Worm (Caenorhabditis elegans): ENCODE results near the gene pqn-51.

Gene pqn-51

ce11 chrV:5064761-5065421 lies 15.5 kb downstream of the pqn-51 start, which contains the start of gene mlk-1 (continued):
- TF ChIP-seq lsy-2 (tag; optimal IDR thresholded peaks at IDR 0.05) (peak; percentile 59 to 64), fos-1 (tag; optimal IDR thresholded peaks at IDR 0.05) (no peak), mdl-1 (tag; optimal IDR thresholded peaks at IDR 0.05) (peak in 1 of 2 experiments; percentile 95)

- TF ChIP-seq dmd-6 (GFP tag; IDR thresholded peaks at IDR 0.05) = peak; percentile 57
- TF ChIP-seq hlh-11 (tag; optimal IDR thresholded peaks at IDR 0.05) = peak; percentile 43
- TF ChIP-seq mdl-1 (tag; optimal IDR thresholded peaks at IDR 0.05) = peak in 1 of 2 experiments; percentile 28
- peak; percentile 57; the same call in 1 of the 2 replicates for TF ChIP-seq php-3 (GFP tag; IDR thresholded peaks at IDR 0.05)
- TF ChIP-seq ceh-82 (tag; optimal IDR thresholded peaks at IDR 0.05) = no peak
- TF ChIP-seq tag-97 (GFP tag; IDR thresholded peaks at IDR 0.05) = no peak
- peak; percentile 41 for TF ChIP-seq T20F7.1 (GFP tag; optimal IDR thresholded peaks at IDR 0.05)
- no peak for TF ChIP-seq spr-3 (GFP tag; optimal IDR thresholded peaks at IDR 0.05)
- TF ChIP-seq nhr-28 (tag; optimal IDR thresholded peaks at IDR 0.05) = peak; percentile 84
- peak; percentile 89 for TF ChIP-seq pqm-1 (tag; optimal IDR thresholded peaks at IDR 0.05)
- no peak for TF ChIP-seq unc-62 (GFP tag; optimal IDR thresholded peaks at IDR 0.05 in 1 of 2)
- no peak for TF ChIP-seq unc-62 (tag; optimal IDR thresholded peaks at IDR 0.05)
- no peak for TF ChIP-seq dpl-1 (GFP tag; optimal IDR thresholded peaks at IDR 0.05)
- peak in 1 of 2 experiments; percentile 26 for TF ChIP-seq lsy-2 (tag; optimal IDR thresholded peaks at IDR 0.05)
- no peak for TF ChIP-seq daf-16 (GFP tag; optimal IDR thresholded peaks at IDR 0.05)
- TF ChIP-seq daf-16 (tag; optimal IDR thresholded peaks at IDR 0.05) = peak; percentile 72
- no peak for TF ChIP-seq attf-4 (tag; optimal IDR thresholded peaks at IDR 0.05)
- no peak for TF ChIP-seq fos-1 (tag; optimal IDR thresholded peaks at IDR 0.05)
- no peak for TF ChIP-seq F10B5.3 (tag; optimal IDR thresholded peaks at IDR 0.05)
- no peak for TF ChIP-seq tra-1 (GFP tag; IDR thresholded peaks at IDR 0.05)
- TF ChIP-seq F26F4.8 (GFP tag; conservative IDR thresholded peaks at IDR 0.05) = no peak
- no peak for TF ChIP-seq lin-38 (GFP tag; IDR thresholded peaks at IDR 0.05)
- no peak for TF ChIP-seq fkh-10 (GFP tag; optimal IDR thresholded peaks at IDR 0.05)
- no peak for TF ChIP-seq zfp-2 (tag; optimal IDR thresholded peaks at IDR 0.05)
- peak; percentile 70 for TF ChIP-seq dve-1 (tag; optimal IDR thresholded peaks at IDR 0.05; ENCODE audit: insufficient read depth)
- TF ChIP-seq daf-8 (GFP tag; IDR thresholded peaks at IDR 0.05) = no peak
- no peak for TF ChIP-seq R02D3.7 (tag; optimal IDR thresholded peaks at IDR 0.05)
- no peak for TF ChIP-seq ceh-44 (GFP tag; IDR thresholded peaks at IDR 0.05)
- TF ChIP-seq Y105C5A.15 (GFP tag; IDR thresholded peaks at IDR 0.05) = no peak
- TF ChIP-seq unc-130 (GFP tag; optimal IDR thresholded peaks at IDR 0.05) = no peak
- TF ChIP-seq mxl-3 (GFP tag; optimal IDR thresholded peaks at IDR 0.05) = no peak
- TF ChIP-seq dmd-9 (GFP tag; IDR thresholded peaks at IDR 0.05) = no peak
- TF ChIP-seq nhr-48 (tag; optimal IDR thresholded peaks at IDR 0.05) = no peak
- TF ChIP-seq madf-5 (GFP tag; IDR thresholded peaks at IDR 0.05) = no peak
- TF ChIP-seq hlh-30 (tag; optimal IDR thresholded peaks at IDR 0.05; ENCODE audit: insufficient read depth) = no peak
- no peak for TF ChIP-seq rbr-2 (tag; optimal IDR thresholded peaks at IDR 0.05)
- TF ChIP-seq nhr-77 (tag; optimal IDR thresholded peaks at IDR 0.05) = peak; percentile 47
- no peak for TF ChIP-seq egl-27 (tag; optimal IDR thresholded peaks at IDR 0.05)
- TF ChIP-seq ZK337.2 (GFP tag; IDR thresholded peaks at IDR 0.05) = no peak
- no peak for TF ChIP-seq skn-1 (tag; optimal IDR thresholded peaks at IDR 0.05)
- no peak for TF ChIP-seq mep-1 (tag; optimal IDR thresholded peaks at IDR 0.05)
- TF ChIP-seq nhr-42 (GFP tag; IDR thresholded peaks at IDR 0.05) = no peak
Observed at ce11 chrV:5067390-5067789, 18.0 kb downstream of the pqn-51 start.
